Worm (Caenorhabditis elegans) whole organism, L1 larva: Measurements from ENCODE around the gene cyn-4.

Source experiments
- ceh-82 ChIP-seq, 3 experiments: fragments of 150-350 bp in 1 of 3; sonication (generic microtip) in 2 of 3; optimal IDR thresholded peaks; 2 replicates each; lab custom pipeline; 2014 to 2017; ENCODE audit warnings: missing biosample characterization in 3 of 3, missing genetic modification characterization in 3 of 3
- elt-2 ChIP-seq: sonication (generic microtip); optimal IDR thresholded peaks from 2 replicates; lab custom pipeline; 2016; ENCODE audit warnings: missing genetic modification characterization, mild to moderate bottlenecking, inconsistent platforms, missing compliant biosample characterization, missing genetic modification reagents
- irx-1 ChIP-seq: sonication (generic microtip); optimal IDR thresholded peaks from 2 replicates; lab custom pipeline; 2016; ENCODE audit warnings: missing genetic modification characterization, missing compliant biosample characterization
- nhr-19 ChIP-seq: fragments of 200-800 bp; sonication (Bioruptor generic); conservative IDR thresholded peaks from 2 replicates; pipeline ENCODE4 v1.3.6; 2022; ENCODE audit warnings: missing genetic modification characterization, missing compliant biosample characterization
- nhr-237 ChIP-seq: fragments of 150-350 bp; optimal IDR thresholded peaks from 2 replicates; lab custom pipeline; 2014; ENCODE audit warnings: missing biosample characterization, missing genetic modification characterization
- nhr-77 ChIP-seq: fragments of 150-350 bp; optimal IDR thresholded peaks from 2 replicates; lab custom pipeline; 2014; ENCODE audit warnings: missing biosample characterization, missing genetic modification characterization
- nhr-90 ChIP-seq: sonication (generic microtip); optimal IDR thresholded peaks from 2 replicates; lab custom pipeline; 2016; ENCODE audit warnings: mild to moderate bottlenecking, missing genetic modification characterization, missing compliant biosample characterization; ENCODE audit not compliant: poor library complexity
- pag-3 ChIP-seq: sonication (generic microtip); optimal IDR thresholded peaks from 2 replicates; lab custom pipeline; 2017; ENCODE audit warnings: missing genetic modification characterization, mild to moderate bottlenecking, missing compliant biosample characterization, antibody characterized with exemption, borderline replicate concordance; ENCODE audit not compliant: insufficient read depth
- pqm-1 ChIP-seq: sonication (generic microtip); optimal IDR thresholded peaks from 3 replicates; lab custom pipeline; 2017; ENCODE audit warnings: missing biosample characterization, missing genetic modification characterization
- snpc-4 ChIP-seq: fragments of 150-350 bp; optimal IDR thresholded peaks from 2 replicates; lab custom pipeline; 2014; ENCODE audit warnings: missing biosample characterization, missing genetic modification characterization
- sox-4 ChIP-seq: sonication (generic microtip); optimal IDR thresholded peaks from 2 replicates; lab custom pipeline; 2016; ENCODE audit warnings: missing genetic modification characterization, missing compliant biosample characterization
- zag-1 ChIP-seq: fragments of 150-350 bp; optimal IDR thresholded peaks from 2 replicates; lab custom pipeline; 2014; ENCODE audit warnings: missing biosample characterization, missing genetic modification characterization
- ztf-4 ChIP-seq: fragments of 150-350 bp; optimal IDR thresholded peaks from 2 replicates; lab custom pipeline; 2014; ENCODE audit warnings: missing biosample characterization, missing genetic modification characterization

DNA sequence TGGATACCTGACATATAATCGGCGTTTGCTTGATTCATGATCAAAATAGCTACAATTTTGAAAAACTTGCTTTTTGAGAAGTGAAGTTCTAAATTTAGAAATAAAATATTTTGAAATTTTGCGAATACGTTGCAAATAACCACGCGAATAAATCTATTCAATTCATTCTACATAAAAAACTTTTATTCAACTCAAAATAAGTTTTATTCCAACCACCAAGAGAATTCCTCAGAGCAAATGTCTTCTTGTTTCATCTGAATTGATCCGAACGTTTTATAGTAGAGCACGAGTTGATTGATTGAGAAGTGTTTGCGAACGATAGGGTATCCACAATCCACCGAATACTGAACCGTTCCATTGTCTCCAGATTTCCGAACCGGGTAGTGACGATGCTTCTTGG lies 43.3 kb upstream of the cyn-4 start, which contains the start of gene F44F4.9:
- TF ChIP-seq irx-1 (no peak), nhr-90 (no peak), ztf-4 (tag; lab: Kevin White, UChicago) (no peak), nhr-19 (GFP tag; lab: Robert Waterston, UW) (no peak), nhr-77 (tag; lab: Kevin White, UChicago) (no peak), elt-2 (tag; lab: Kevin White, UChicago) (no peak), sox-4 (tag; lab: Kevin White, UChicago) (no peak), nhr-237 (tag; lab: Kevin White, UChicago) (no peak), zag-1 (tag; lab: Kevin White, UChicago) (no peak), pag-3 (tag; lab: Kevin White, UChicago) (no peak), ceh-82 (tag; optimal IDR thresholded peaks at IDR 0.05; lab: Kevin White, UChicago) (no peak), snpc-4 (tag; lab: Kevin White, UChicago) (no peak), pqm-1 (tag; lab: Kevin White, UChicago) (no peak)
